Worm (Caenorhabditis elegans): ENCODE measurements around the gene fsn-1.

Gene fsn-1

ce11 chrIII:4930154-4930679, 6.9 kb upstream of the fsn-1 start, which contains the start of gene set-2 (continued):
- TF ChIP-seq Y55F3AM.14 (GFP tag; optimal IDR thresholded peaks at IDR 0.05) (no peak), mab-5 (tag; optimal IDR thresholded peaks at IDR 0.05) (no peak), aly-2 (tag; optimal IDR thresholded peaks at IDR 0.05) (no peak), fos-1 (tag; optimal IDR thresholded peaks at IDR 0.05) (peak; percentile 14), elt-1 (tag; optimal IDR thresholded peaks at IDR 0.05) (no peak), nhr-21 (tag; optimal IDR thresholded peaks at IDR 0.05) (no peak), unc-62 (GFP tag; optimal IDR thresholded peaks at IDR 0.05) (no peak), lin-39 (tag; optimal IDR thresholded peaks at IDR 0.05) (no peak), nhr-77 (tag; optimal IDR thresholded peaks at IDR 0.05) (no peak), C34F6.9 (tag; optimal IDR thresholded peaks at IDR 0.05) (peak; percentile 52), nhr-12 (tag; optimal IDR thresholded peaks at IDR 0.05) (no peak), zag-1 (tag; optimal IDR thresholded peaks at IDR 0.05) (no peak), dmd-4 (tag; optimal IDR thresholded peaks at IDR 0.05) (no peak), unc-55 (GFP tag; optimal IDR thresholded peaks at IDR 0.05) (peak; percentile 60), ztf-4 (tag; optimal IDR thresholded peaks at IDR 0.05) (peak; percentile 2), elt-3 (tag; optimal IDR thresholded peaks at IDR 0.05) (no peak), ama-1 (optimal IDR thresholded peaks at IDR 0.05) (no peak), nhr-23 (tag; optimal IDR thresholded peaks at IDR 0.05) (no peak), ztf-1 (GFP tag; conservative IDR thresholded peaks at IDR 0.05) (no peak)

ce11 chrIII:4932203-4932699, 4.9 kb upstream of the fsn-1 start, which contains the start of the genes C26E6.12 and eri-9:
TSS of gene C26E6.12 (minus strand) at chrIII:4932253.
TSS of gene eri-9 (plus strand) at chrIII:4932450.
- TF ChIP-seq elt-1 (tag; optimal IDR thresholded peaks at IDR 0.05) (no peak), nhr-21 (tag; optimal IDR thresholded peaks at IDR 0.05) (no peak), nhr-12 (tag; optimal IDR thresholded peaks at IDR 0.05) (no peak), Y55F3AM.14 (GFP tag; optimal IDR thresholded peaks at IDR 0.05) (no peak), zag-1 (tag; optimal IDR thresholded peaks at IDR 0.05) (no peak), sma-3 (GFP tag; optimal IDR thresholded peaks at IDR 0.05) (no peak)

- TF ChIP-seq R02D3.7 (tag; optimal IDR thresholded peaks at IDR 0.05) (no peak), unc-55 (GFP tag; optimal IDR thresholded peaks at IDR 0.05) (peak; percentile 52), gmeb-1 (tag; optimal IDR thresholded peaks at IDR 0.05) (peak; percentile 50), lsy-2 (tag; optimal IDR thresholded peaks at IDR 0.05) (peak in 1 of 2 experiments; percentile 53), skn-1 (tag; optimal IDR thresholded peaks at IDR 0.05) (no peak), ceh-82 (tag; optimal IDR thresholded peaks at IDR 0.05) (no peak), elt-3 (tag; optimal IDR thresholded peaks at IDR 0.05) (no peak), ZK546.5 (tag; optimal IDR thresholded peaks at IDR 0.05) (no peak), C34F6.9 (tag; optimal IDR thresholded peaks at IDR 0.05) (peak; percentile 44), sem-4 (tag; optimal IDR thresholded peaks at IDR 0.05) (no peak)
Measured at ce11 chrIII:4934896-4935628, 2.1 kb upstream of the fsn-1 start, which contains the start of gene mrps-18C. TSS of gene mrps-18C (plus strand) at chrIII:4935578.

DNA sequence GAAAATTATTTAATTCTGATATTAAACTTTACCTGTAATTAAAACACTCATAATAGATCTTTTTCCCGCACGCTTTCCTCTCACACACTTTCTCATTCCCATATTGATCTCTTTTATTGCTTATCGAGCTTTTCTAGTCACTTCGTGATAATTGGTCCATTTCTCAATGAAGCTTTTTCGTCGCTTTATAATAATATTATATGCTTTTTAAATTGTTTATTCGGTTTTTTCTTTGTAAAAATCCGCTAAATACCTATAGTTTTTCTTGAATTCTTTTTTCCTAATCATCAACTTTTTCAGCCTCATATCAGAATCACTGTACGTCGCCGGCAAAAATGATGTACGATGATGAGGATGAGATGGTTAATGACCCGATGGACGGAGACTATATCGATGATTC, 2.1 kb downstream of the fsn-1 start, which contains the start of gene rpb-2:
rpb-2 (plus strand) TSS at position 301 of the 400 bp plus-strand sequence.
- TF ChIP-seq lsy-2 (tag; optimal IDR thresholded peaks at IDR 0.05), result no peak
- no peak for TF ChIP-seq R02D3.7 (tag; optimal IDR thresholded peaks at IDR 0.05)
- no peak for TF ChIP-seq unc-39 (tag; optimal IDR thresholded peaks at IDR 0.05)
- TF ChIP-seq C34F6.9 (tag; optimal IDR thresholded peaks at IDR 0.05), result no peak
- no peak for TF ChIP-seq mbf-1 (tag; optimal IDR thresholded peaks at IDR 0.05)
- TF ChIP-seq nhr-10 (tag; optimal IDR thresholded peaks at IDR 0.05), result no peak
- TF ChIP-seq peb-1 (tag; optimal IDR thresholded peaks at IDR 0.05), result no peak
- TF ChIP-seq nhr-21 (tag; optimal IDR thresholded peaks at IDR 0.05), result no peak
- no peak for TF ChIP-seq alr-1 (tag; optimal IDR thresholded peaks at IDR 0.05)
- no peak for TF ChIP-seq nhr-129 (tag; optimal IDR thresholded peaks at IDR 0.05)
- no peak for TF ChIP-seq unc-62 (GFP tag; optimal IDR thresholded peaks at IDR 0.05)
- TF ChIP-seq sma-3 (GFP tag; optimal IDR thresholded peaks at IDR 0.05), result no peak
- no peak for TF ChIP-seq ceh-16 (tag; optimal IDR thresholded peaks at IDR 0.05)
- no peak for TF ChIP-seq Y55F3AM.14 (GFP tag; optimal IDR thresholded peaks at IDR 0.05)
- TF ChIP-seq sem-4 (tag; optimal IDR thresholded peaks at IDR 0.05), result no peak
- TF ChIP-seq skn-1 (tag; optimal IDR thresholded peaks at IDR 0.05), result no peak
- TF ChIP-seq sma-9 (GFP tag; optimal IDR thresholded peaks at IDR 0.05), result no peak
- no peak for TF ChIP-seq sma-9 (tag; optimal IDR thresholded peaks at IDR 0.05)
- no peak for TF ChIP-seq nhr-25 (tag; optimal IDR thresholded peaks at IDR 0.05)
